Fruit fly (Drosophila melanogaster) S2 (cell line): Measurements from ENCODE around the gene neo.

Experiments
- CG8478 ChIP-seq: fragments of >200 bp; optimal IDR thresholded peaks from 2 replicates; lab custom pipeline; 2018
- CTCF ChIP-seq, 2 experiments: fragments of >200 bp; optimal IDR thresholded peaks; 2 replicates each; lab custom pipeline; 2018

DNA sequence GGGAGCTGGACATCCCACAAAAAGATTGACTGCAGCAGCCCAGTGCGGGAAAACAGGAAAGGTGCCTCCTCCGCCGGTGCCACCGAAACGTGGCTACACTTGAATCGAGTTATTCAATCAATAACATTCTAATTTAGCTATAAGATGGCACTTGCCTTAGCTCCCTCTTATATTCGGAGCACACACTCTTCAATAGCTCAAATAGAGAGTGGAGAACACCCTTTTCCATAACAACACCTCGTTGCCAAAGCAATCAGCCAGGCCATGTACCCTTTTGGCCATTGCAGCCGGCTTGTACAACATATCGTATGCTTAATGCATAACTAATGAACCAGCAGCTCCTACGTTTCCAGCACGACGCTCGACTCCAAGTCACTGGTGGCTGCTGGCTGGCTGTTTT, 18.8 kb downstream of the neo start:
- TF ChIP-seq CTCF (optimal IDR thresholded peaks at IDR 0.05; lab: Kevin White, UChicago) (no peak), CG8478 (lab: Kevin White, UChicago) (no peak)
